Fruit fly (Drosophila melanogaster) whole organism, embryonic: Measurements from ENCODE around the gene CG3534.
"Not testable (repeated sequence)": the region's sequence is repeated elsewhere in the genome, so short reads cannot be mapped to it uniquely, and the experiment has no call there.

Experiments
- ATbp ChIP-seq: fragments of 200-800 bp; sonication (Bioruptor generic); optimal IDR thresholded peaks from 2 replicates; lab custom pipeline; 2017; ENCODE audit warnings: missing biosample characterization, mild to moderate bottlenecking, missing genetic modification characterization, missing genetic modification reagents
- B-H1 ChIP-seq: fragments of 200-800 bp; sonication (Bioruptor generic); IDR thresholded peaks from 3 replicates; pipeline ENCODE4 v1.3.6; 2022; ENCODE audit warnings: missing biosample characterization, missing genetic modification characterization
- CG1024 ChIP-seq: fragments of 200-800 bp; sonication (Bioruptor generic); IDR thresholded peaks from 2 replicates; pipeline ENCODE4 v1.3.6; 2022; ENCODE audit warnings: missing biosample characterization, missing genetic modification characterization
- CG10565 ChIP-seq: fragments of 200-800 bp; sonication (Bioruptor generic); optimal IDR thresholded peaks from 3 replicates; lab custom pipeline; 2016; ENCODE audit warnings: missing biosample characterization, mild to moderate bottlenecking, missing genetic modification characterization
- CG10959 ChIP-seq: fragments of 200-800 bp; sonication (Bioruptor generic); IDR thresholded peaks from 2 replicates; pipeline ENCODE4 v1.3.6; 2022; ENCODE audit warnings: missing biosample characterization, missing genetic modification characterization
- CG11456 ChIP-seq: fragments of 200-800 bp; sonication (Bioruptor generic); IDR thresholded peaks from 3 replicates; pipeline ENCODE4 v1.3.6; 2022; ENCODE audit warnings: missing biosample characterization, missing genetic modification characterization
- CG1233 ChIP-seq: fragments of 200-800 bp; sonication (Bioruptor generic); optimal IDR thresholded peaks from 4 replicates; lab custom pipeline; 2018; ENCODE audit warnings: missing biosample characterization, mild to moderate bottlenecking, missing genetic modification characterization
- CG13894 ChIP-seq: fragments of 200-800 bp; sonication (Bioruptor generic); optimal IDR thresholded peaks from 3 replicates; lab custom pipeline; 2018; ENCODE audit warnings: missing biosample characterization, mild to moderate bottlenecking, missing genetic modification characterization, moderate library complexity
- CG15514 ChIP-seq: fragments of 200-800 bp; sonication (Bioruptor generic); optimal IDR thresholded peaks from 3 replicates; lab custom pipeline; 2017; ENCODE audit warnings: missing biosample characterization, missing genetic modification characterization, mild to moderate bottlenecking, moderate library complexity, missing genetic modification reagents
- CG17186 ChIP-seq: fragments of 200-800 bp; sonication (Bioruptor generic); optimal IDR thresholded peaks from 3 replicates; lab custom pipeline; 2017; ENCODE audit warnings: missing biosample characterization, missing genetic modification reagents, missing genetic modification characterization
- CG18476 ChIP-seq: fragments of 200-800 bp; sonication (Bioruptor generic); optimal IDR thresholded peaks from 2 replicates; lab custom pipeline; 2016; ENCODE audit warnings: missing biosample characterization, mild to moderate bottlenecking, missing genetic modification characterization
- CG2120 ChIP-seq: fragments of 200-800 bp; sonication (Bioruptor generic); optimal IDR thresholded peaks from 3 replicates; lab custom pipeline; 2016; ENCODE audit warnings: missing biosample characterization, missing genetic modification characterization
- CG2129 ChIP-seq: fragments of 200-800 bp; sonication (Bioruptor generic); IDR thresholded peaks from 2 replicates; pipeline ENCODE4 v1.3.6; 2022; ENCODE audit warnings: missing biosample characterization, missing genetic modification characterization; ENCODE audit not compliant: partially characterized antibody
- CG3163 ChIP-seq: fragments of 200-800 bp; sonication (Bioruptor generic); optimal IDR thresholded peaks from 3 replicates; lab custom pipeline; 2016; ENCODE audit warnings: missing biosample characterization, missing genetic modification characterization
- CG34224 ChIP-seq: fragments of 200-800 bp; sonication (Bioruptor generic); IDR thresholded peaks from 3 replicates; pipeline ENCODE4 v1.3.6; 2022; ENCODE audit warnings: missing biosample characterization, missing genetic modification characterization; ENCODE audit not compliant: partially characterized antibody
- CG3847 ChIP-seq: fragments of 200-800 bp; sonication (Bioruptor generic); IDR thresholded peaks from 2 replicates; pipeline ENCODE4 v1.3.6; 2022; ENCODE audit warnings: missing biosample characterization, missing genetic modification characterization
- CG4707 ChIP-seq: fragments of 200-800 bp; sonication (Bioruptor generic); optimal IDR thresholded peaks from 2 replicates; lab custom pipeline; 2018; ENCODE audit warnings: missing biosample characterization, mild to moderate bottlenecking, missing genetic modification characterization, moderate library complexity
- CG4854 ChIP-seq: fragments of 200-800 bp; sonication (Bioruptor generic); optimal IDR thresholded peaks from 2 replicates; lab custom pipeline; 2016; ENCODE audit warnings: missing biosample characterization, missing genetic modification characterization, inconsistent platforms
- CG6813 ChIP-seq: fragments of 200-800 bp; sonication (Bioruptor generic); optimal IDR thresholded peaks from 2 replicates; lab custom pipeline; 2017; ENCODE audit warnings: missing biosample characterization, missing genetic modification characterization, mild to moderate bottlenecking, moderate library complexity, missing genetic modification reagents
- CG7786 ChIP-seq: fragments of 200-800 bp; sonication (Bioruptor generic); optimal IDR thresholded peaks from 2 replicates; lab custom pipeline; 2016; ENCODE audit warnings: missing biosample characterization, missing genetic modification characterization
- CG8359 ChIP-seq: fragments of 200-800 bp; sonication (Bioruptor generic); optimal IDR thresholded peaks from 2 replicates; lab custom pipeline; 2017; ENCODE audit warnings: missing biosample characterization, mild to moderate bottlenecking, missing genetic modification characterization, borderline replicate concordance
- CG9932 ChIP-seq: fragments of 200-800 bp; sonication (Bioruptor generic); IDR thresholded peaks from 2 replicates; pipeline ENCODE4 v1.3.6; 2022; ENCODE audit warnings: missing biosample characterization, missing genetic modification characterization
- CoRest ChIP-seq: fragments of 200-800 bp; sonication (Bioruptor generic); optimal IDR thresholded peaks from 3 replicates; lab custom pipeline; 2018; ENCODE audit warnings: missing biosample characterization, mild to moderate bottlenecking, missing genetic modification characterization, moderate library complexity
- D19B ChIP-seq: fragments of 200-800 bp; sonication (Bioruptor generic); optimal IDR thresholded peaks from 2 replicates; lab custom pipeline; 2017; ENCODE audit warnings: missing biosample characterization, mild to moderate bottlenecking, missing genetic modification characterization
- Deaf1 ChIP-seq: fragments of 200-800 bp; optimal IDR thresholded peaks from 3 replicates; lab custom pipeline; 2019; ENCODE audit warnings: missing biosample characterization, mild to moderate bottlenecking, missing genetic modification characterization, moderate library complexity
- Doc3 ChIP-seq: fragments of 200-800 bp; sonication (Bioruptor generic); IDR thresholded peaks from 3 replicates; pipeline ENCODE4 v1.3.6; 2022; ENCODE audit warnings: missing biosample characterization, missing genetic modification characterization; ENCODE audit not compliant: partially characterized antibody
- Ets97D ChIP-seq: fragments of 200-800 bp; sonication (Bioruptor generic); optimal IDR thresholded peaks from 3 replicates; lab custom pipeline; 2016; ENCODE audit warnings: missing biosample characterization, missing genetic modification characterization
- HHEX ChIP-seq: fragments of 200-800 bp; sonication (Bioruptor generic); optimal IDR thresholded peaks from 3 replicates; lab custom pipeline; 2017; ENCODE audit warnings: missing biosample characterization, mild to moderate bottlenecking, missing genetic modification characterization, missing genetic modification reagents
- HmgD ChIP-seq: fragments of 200-800 bp; sonication (Bioruptor generic); optimal IDR thresholded peaks from 3 replicates; lab custom pipeline; 2016; ENCODE audit warnings: missing biosample characterization, missing genetic modification characterization
- Nf-YC ChIP-seq: fragments of 200-800 bp; optimal IDR thresholded peaks from 3 replicates; lab custom pipeline; 2019; ENCODE audit warnings: missing biosample characterization, mild to moderate bottlenecking, missing genetic modification characterization, moderate library complexity
- Pdp1 ChIP-seq, 2 experiments: fragments of 200-800 bp; sonication (Bioruptor generic); optimal IDR thresholded peaks; 3 replicates each; lab custom pipeline; 2016; ENCODE audit warnings: missing biosample characterization in 2 of 2, missing genetic modification characterization in 2 of 2, mild to moderate bottlenecking in 1 of 2, moderate library complexity in 1 of 2
- Ptx1 ChIP-seq: fragments of 200-800 bp; sonication (Bioruptor generic); IDR thresholded peaks from 2 replicates; pipeline ENCODE4 v1.3.6; 2022; ENCODE audit warnings: missing biosample characterization, missing genetic modification characterization
- Stat92E ChIP-seq, 3 experiments: fragments of >200 bp in 2 of 3; fragments of 200-800 bp in 1 of 3; sonication (Bioruptor generic) in 1 of 3; optimal IDR thresholded peaks; 2 replicates each; lab custom pipeline; 2017 to 2019; ENCODE audit warnings: missing biosample characterization in 3 of 3, missing genetic modification characterization in 3 of 3, mild to moderate bottlenecking in 1 of 3, moderate library complexity in 1 of 3
- YL-1 ChIP-seq: fragments of 200-800 bp; sonication (Bioruptor generic); optimal IDR thresholded peaks from 3 replicates; lab custom pipeline; 2017; ENCODE audit warnings: missing biosample characterization, mild to moderate bottlenecking, missing genetic modification characterization
- aop ChIP-seq: fragments of 200-800 bp; sonication (Bioruptor generic); IDR thresholded peaks from 2 replicates; pipeline ENCODE4 v1.3.6; 2022; ENCODE audit warnings: missing biosample characterization, missing genetic modification characterization
- az2 ChIP-seq: fragments of 200-800 bp; sonication (Bioruptor generic); optimal IDR thresholded peaks from 3 replicates; lab custom pipeline; 2016; ENCODE audit warnings: missing biosample characterization, missing genetic modification characterization
- crc ChIP-seq: fragments of 200-800 bp; sonication (Bioruptor generic); optimal IDR thresholded peaks from 2 replicates; lab custom pipeline; 2016; ENCODE audit warnings: missing biosample characterization, missing genetic modification characterization
- dmrt99B ChIP-seq: fragments of 200-800 bp; sonication (Bioruptor generic); optimal IDR thresholded peaks from 2 replicates; lab custom pipeline; 2018; ENCODE audit warnings: missing biosample characterization, mild to moderate bottlenecking, missing genetic modification characterization, moderate library complexity
- gce ChIP-seq: fragments of 200-800 bp; sonication (Bioruptor generic); IDR thresholded peaks from 3 replicates; pipeline ENCODE4 v1.3.6; 2022; ENCODE audit warnings: missing biosample characterization, missing genetic modification characterization
- kay ChIP-seq: fragments of 200-800 bp; sonication (Bioruptor generic); optimal IDR thresholded peaks from 2 replicates; lab custom pipeline; 2016; ENCODE audit warnings: missing biosample characterization, missing genetic modification characterization
- knrl ChIP-seq: fragments of 200-800 bp; sonication (Bioruptor generic); IDR thresholded peaks from 3 replicates; pipeline ENCODE4 v1.3.6; 2022; ENCODE audit warnings: missing biosample characterization, missing genetic modification characterization; ENCODE audit not compliant: partially characterized antibody
- lab ChIP-seq: fragments of 200-800 bp; sonication (Bioruptor generic); optimal IDR thresholded peaks from 3 replicates; lab custom pipeline; 2017; ENCODE audit warnings: missing biosample characterization, missing genetic modification characterization, mild to moderate bottlenecking, moderate library complexity, missing genetic modification reagents
- pho ChIP-seq: fragments of 200-800 bp; sonication (Bioruptor generic); optimal IDR thresholded peaks from 2 replicates; lab custom pipeline; 2016; ENCODE audit warnings: missing biosample characterization, missing genetic modification characterization
- pita ChIP-seq: fragments of 200-800 bp; sonication (Bioruptor generic); optimal IDR thresholded peaks from 2 replicates; lab custom pipeline; 2017; ENCODE audit warnings: missing biosample characterization, mild to moderate bottlenecking, missing genetic modification characterization
- sens ChIP-seq: fragments of 200-800 bp; sonication (Bioruptor generic); peaks from one replicate; lab custom pipeline; 2016; ENCODE audit warnings: missing biosample characterization, missing genetic modification characterization
- sim ChIP-seq: fragments of 200-800 bp; sonication (Bioruptor generic); IDR thresholded peaks from 2 replicates; pipeline ENCODE4 v1.3.6; 2022; ENCODE audit warnings: missing biosample characterization, missing genetic modification characterization
- vvl ChIP-seq: fragments of 200-800 bp; sonication (Bioruptor generic); IDR thresholded peaks from 2 replicates; pipeline ENCODE4 v1.3.6; 2022; ENCODE audit warnings: missing biosample characterization, missing genetic modification characterization
- zen ChIP-seq: fragments of 200-800 bp; sonication (Bioruptor generic); optimal IDR thresholded peaks from 3 replicates; lab custom pipeline; 2018; ENCODE audit warnings: missing biosample characterization, mild to moderate bottlenecking, missing genetic modification characterization, moderate library complexity
- zf30C ChIP-seq: fragments of 200-800 bp; sonication (Bioruptor generic); optimal IDR thresholded peaks from 3 replicates; lab custom pipeline; 2018; ENCODE audit warnings: missing biosample characterization, mild to moderate bottlenecking, missing genetic modification characterization

The CG3534 gene

DNA sequence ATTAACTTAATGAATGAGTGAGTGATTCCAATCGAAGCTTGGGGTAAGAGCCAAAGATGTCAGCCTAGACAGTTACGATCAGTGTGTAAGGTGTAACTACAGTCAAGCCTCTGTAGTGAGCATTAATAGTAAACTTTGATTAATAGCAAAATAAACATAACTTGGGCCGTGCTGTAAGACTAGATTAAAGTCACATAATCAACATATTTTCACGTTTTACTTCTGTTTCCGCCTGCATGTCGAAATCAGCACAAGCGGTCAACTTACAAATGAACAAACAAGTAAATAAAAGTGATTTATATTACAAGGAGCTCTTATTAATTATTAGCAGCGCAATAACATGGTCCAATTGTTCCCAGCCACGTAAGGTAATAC, 8.3 kb upstream of the CG3534 start (continued):
- TF ChIP-seq vvl (GFP tag; lab: Robert Waterston, UW) (no peak), Deaf1 (tag; lab: Kevin White, UChicago) (no peak), CG6813 (no peak), crc (no peak), CG17186 (GFP tag; lab: Kevin White, UChicago) (no peak), CG8359 (GFP tag; lab: Kevin White, UChicago) (no peak), HmgD (GFP tag; lab: Kevin White, UChicago) (no peak), CG4854 (no peak), pho (GFP tag; lab: Kevin White, UChicago) (no peak), gce (GFP tag; lab: Robert Waterston, UW) (no peak), CG3847 (GFP tag; lab: Robert Waterston, UW) (no peak), lab (no peak), CG2129 (no peak), Stat92E (GFP tag; optimal IDR thresholded peaks at IDR 0.05; lab: Kevin White, UChicago) (no peak), Ptx1 (GFP tag; lab: Robert Waterston, UW) (no peak), ATbp (GFP tag; lab: Kevin White, UChicago) (peak; percentile 10), aop (no peak), CoRest (tag; lab: Kevin White, UChicago) (no peak), Doc3 (GFP tag; lab: Robert Waterston, UW) (no peak), CG1233 (GFP tag; lab: Kevin White, UChicago) (no peak), CG15514 (GFP tag; lab: Kevin White, UChicago) (no peak), sens (no peak), YL-1 (GFP tag; lab: Kevin White, UChicago) (no peak), sim (GFP tag; lab: Robert Waterston, UW) (no peak), B-H1 (no peak), D19B (GFP tag; lab: Kevin White, UChicago) (no peak), CG4707 (GFP tag; lab: Kevin White, UChicago) (no peak), kay (GFP tag; lab: Kevin White, UChicago) (no peak), CG10959 (GFP tag; lab: Robert Waterston, UW) (no peak), dmrt99B (tag; lab: Kevin White, UChicago) (peak; percentile 7), CG13894 (tag; lab: Kevin White, UChicago) (no peak), HHEX (GFP tag; lab: Kevin White, UChicago) (no peak), CG34224 (GFP tag; lab: Robert Waterston, UW) (no peak)

DNA sequence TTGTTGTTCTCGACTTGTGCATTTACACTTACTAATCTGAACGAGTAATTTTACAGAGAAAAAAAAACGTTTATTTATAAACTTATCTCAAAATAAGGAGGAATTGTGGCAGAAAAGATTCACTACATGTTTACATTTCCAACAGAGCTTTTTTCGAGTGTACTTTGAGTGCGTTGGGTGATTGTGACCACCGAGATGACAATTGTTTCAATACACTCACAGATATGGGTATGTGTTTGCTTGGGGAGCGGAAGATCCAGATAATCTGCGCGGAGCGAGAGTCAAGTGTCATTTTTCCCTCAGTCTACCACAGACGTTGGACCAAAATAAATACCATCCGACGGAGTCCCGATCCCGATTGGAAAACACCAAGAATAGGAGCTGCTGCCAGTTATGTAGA, 7.7 kb upstream of the CG3534 start, which contains the start of gene MESK4:
Gene MESK4 (plus strand): TSS at position 301 of the 400 bp plus-strand sequence.
- not testable (repeated sequence) for TF ChIP-seq az2 (GFP tag; lab: Kevin White, UChicago); knrl (GFP tag; lab: Robert Waterston, UW); zf30C (GFP tag; lab: Kevin White, UChicago)

DNA sequence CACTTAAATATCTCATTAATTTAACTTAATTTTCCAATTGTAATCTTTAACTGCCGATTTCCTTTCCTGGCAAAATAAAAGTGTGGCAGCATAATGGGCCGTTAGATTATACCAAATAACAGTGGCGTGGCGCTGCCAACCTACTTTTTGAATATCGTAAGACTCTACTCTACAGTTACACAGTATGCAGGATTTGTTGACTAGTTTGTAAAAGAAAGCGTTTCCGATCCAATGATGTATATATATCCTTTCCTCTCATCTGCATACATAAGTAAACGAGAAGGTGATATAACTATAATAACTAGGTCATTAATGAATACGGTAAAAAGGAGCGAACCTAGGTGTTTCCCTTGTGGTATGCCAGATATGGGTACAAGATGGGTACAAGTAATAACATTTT, 4.5 kb upstream of the CG3534 start, which contains the start of gene EMC2B:
Gene EMC2B (minus strand): TSS at position 98 of the 400 bp plus-strand sequence.
- TF ChIP-seq CoRest (tag; lab: Kevin White, UChicago) (peak; percentile 55), CG18476 (GFP tag; lab: Kevin White, UChicago) (peak; percentile 2), CG2120 (GFP tag; lab: Kevin White, UChicago) (peak; percentile 69), zen (tag; lab: Kevin White, UChicago) (no peak), CG10565 (no peak), CG11456 (no peak), Nf-YC (tag; lab: Kevin White, UChicago) (peak; percentile 41), Pdp1 (GFP tag; optimal IDR thresholded peaks at IDR 0.05; lab: Kevin White, UChicago) (peak; percentile 49 to 61), CG7786 (GFP tag; lab: Kevin White, UChicago) (peak; percentile 11), sens (peak; percentile 86), CG1024 (GFP tag; lab: Robert Waterston, UW) (no peak), pita (GFP tag; lab: Kevin White, UChicago) (no peak), Ets97D (GFP tag; lab: Kevin White, UChicago) (peak; percentile 77), CG3163 (GFP tag; lab: Kevin White, UChicago) (no peak), CG9932 (GFP tag; lab: Robert Waterston, UW) (no peak)
